Worm (Caenorhabditis elegans) whole organism, midembryonic: ENCODE measurements around the gene cab-1.

Source experiments
- klf-2 ChIP-seq: fragments of 200-800 bp; sonication (Bioruptor generic); conservative IDR thresholded peaks from 2 replicates; pipeline ENCODE4 v1.3.6; 2022; ENCODE audit warnings: missing genetic modification reagents, missing genetic modification characterization, missing compliant biosample characterization
- ztf-23 ChIP-seq: fragments of 200-800 bp; sonication (Bioruptor generic); IDR thresholded peaks from 2 replicates; pipeline ENCODE4 v1.3.6; 2022; ENCODE audit warnings: missing genetic modification reagents, missing genetic modification characterization, missing compliant biosample characterization

ce11 chrX:12207078-12207477 is 5.6 kb downstream of the cab-1 start:
- TF ChIP-seq klf-2 (GFP tag; lab: Robert Waterston, UW): no peak
- no peak for TF ChIP-seq ztf-23 (GFP tag; lab: Robert Waterston, UW)
